Worm (Caenorhabditis elegans): Measurements from ENCODE around the gene klp-7.
A peak's percentile ranks its signal among the peaks of the same experiment; 100 is the strongest.

klp-7 gene

ce11 chrIII:10816045-10816444, 10.3 kb downstream of the klp-7 start:
- peak in 1 of 2 experiments; percentile 42 for TF ChIP-seq daf-16 (GFP tag; optimal IDR thresholded peaks at IDR 0.05)
- TF ChIP-seq daf-16 (tag; optimal IDR thresholded peaks at IDR 0.05): no peak
- no peak for TF ChIP-seq spr-3 (GFP tag; optimal IDR thresholded peaks at IDR 0.05)
- peak; percentile 63 for TF ChIP-seq nhr-11 (tag; optimal IDR thresholded peaks at IDR 0.05)
- TF ChIP-seq aha-1 (tag): peak; percentile 24

DNA sequence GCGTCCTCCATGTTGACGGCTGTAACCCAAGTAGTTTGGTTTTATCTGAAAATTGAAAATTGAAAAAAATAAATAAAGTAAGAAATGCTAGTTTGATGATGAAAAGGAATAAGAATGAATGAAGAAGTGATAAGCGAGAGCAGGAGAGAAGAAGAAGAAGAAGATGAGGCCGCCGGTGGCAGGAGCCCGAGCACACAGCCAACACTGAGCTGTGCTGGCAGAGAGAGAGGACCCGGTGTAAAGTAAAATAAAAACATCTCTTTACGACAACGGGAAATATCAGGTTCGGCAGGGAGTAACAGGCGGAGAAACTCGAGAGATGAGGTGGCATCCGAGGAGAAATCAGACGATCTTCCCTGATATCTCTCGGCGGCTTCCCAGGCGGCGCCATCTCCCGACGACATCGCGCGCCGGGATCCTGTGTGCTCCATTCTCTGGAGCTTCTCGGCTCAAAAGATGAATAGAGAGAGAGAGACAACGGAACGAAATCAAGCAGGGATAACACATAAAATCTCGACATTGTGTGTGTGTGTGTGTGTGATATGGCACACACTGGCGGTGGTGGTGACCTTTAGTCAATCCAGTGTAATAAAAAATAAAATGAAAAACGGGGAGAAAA, 11.2 kb downstream of the klp-7 start, which contains the start of gene sca-1:
Gene sca-1, minus strand, starts transcription at position 51 of the 619 bp plus-strand sequence.
- 0 out of 2 replicates have a peak, but pooled peaks have one; percentile 7 for TF ChIP-seq dmd-9 (GFP tag; IDR thresholded peaks at IDR 0.05)
- TF ChIP-seq madf-5 (GFP tag; IDR thresholded peaks at IDR 0.05): 0 out of 4 replicates have a peak, but pooled peaks of 1 of the 2 experiments have one; percentile 61
- no peak for TF ChIP-seq F37D6.2 (tag; optimal IDR thresholded peaks at IDR 0.05)
- TF ChIP-seq hlh-11 (tag; optimal IDR thresholded peaks at IDR 0.05): peak; percentile 48
- TF ChIP-seq F26F4.8 (GFP tag; conservative IDR thresholded peaks at IDR 0.05): no peak
- no peak for TF ChIP-seq ceh-20 (GFP tag; IDR thresholded peaks at IDR 0.05)
- TF ChIP-seq F44E2.7 (GFP tag; IDR thresholded peaks at IDR 0.05): no peak
- 0 out of 2 replicates have a peak, but pooled peaks have one; percentile 9 for TF ChIP-seq D1046.2 (GFP tag; IDR thresholded peaks at IDR 0.05)
- TF ChIP-seq saeg-2 (GFP tag; IDR thresholded peaks at IDR 0.05): no peak
- TF ChIP-seq T26A8.4 (GFP tag; IDR thresholded peaks at IDR 0.05): 0 out of 2 replicates have a peak, but pooled peaks have one; percentile 13
- no peak for TF ChIP-seq Y48G9A.11 (GFP tag; IDR thresholded peaks at IDR 0.05)
- no peak for TF ChIP-seq tra-1 (GFP tag; IDR thresholded peaks at IDR 0.05)
- TF ChIP-seq daf-16 (GFP tag; optimal IDR thresholded peaks at IDR 0.05): peak in 1 of 2 experiments; percentile 20
- TF ChIP-seq daf-16 (tag; optimal IDR thresholded peaks at IDR 0.05): no peak
- no peak for TF ChIP-seq attf-4 (tag; optimal IDR thresholded peaks at IDR 0.05)
- TF ChIP-seq spr-3 (GFP tag; optimal IDR thresholded peaks at IDR 0.05): no peak
- TF ChIP-seq gei-8 (GFP tag; optimal IDR thresholded peaks at IDR 0.05): no peak
- no peak for TF ChIP-seq lir-3 (tag; optimal IDR thresholded peaks at IDR 0.05)
- TF ChIP-seq egl-43 (GFP tag; IDR thresholded peaks at IDR 0.05): peak; percentile 33; the same call in 1 of the 2 replicates
- peak; percentile 89 for TF ChIP-seq set-16 (GFP tag; IDR thresholded peaks at IDR 0.05)
- peak; percentile 75 for TF ChIP-seq aha-1 (tag)
- TF ChIP-seq ztf-11 (tag; optimal IDR thresholded peaks at IDR 0.05): no peak

ce11 chrIII:10818364-10818763, 12.6 kb downstream of the klp-7 start:
- TF ChIP-seq zip-11 (GFP tag; IDR thresholded peaks at IDR 0.05): no peak
- peak; percentile 41 for TF ChIP-seq nhr-102 (tag; optimal IDR thresholded peaks at IDR 0.05)
- TF ChIP-seq dmd-6 (GFP tag; IDR thresholded peaks at IDR 0.05): peak; percentile 39; the same call in 1 of the 2 replicates
- TF ChIP-seq T26A8.4 (GFP tag; IDR thresholded peaks at IDR 0.05): no peak
- peak; percentile 91 for TF ChIP-seq nhr-28 (tag; optimal IDR thresholded peaks at IDR 0.05)
- peak; percentile 59 for TF ChIP-seq mxl-3 (GFP tag; optimal IDR thresholded peaks at IDR 0.05)
- no peak for TF ChIP-seq cey-2 (tag; optimal IDR thresholded peaks at IDR 0.05; ENCODE audit: borderline replicate concordance, insufficient read depth)
- peak; percentile 61 for TF ChIP-seq lin-38 (GFP tag; IDR thresholded peaks at IDR 0.05)
- TF ChIP-seq nhr-111 (GFP tag; optimal IDR thresholded peaks at IDR 0.05): no peak
- peak; percentile 49 for TF ChIP-seq nhr-77 (tag; optimal IDR thresholded peaks at IDR 0.05)
- peak; percentile 10 for TF ChIP-seq pqm-1 (tag; optimal IDR thresholded peaks at IDR 0.05)
- TF ChIP-seq zip-2 (tag; optimal IDR thresholded peaks at IDR 0.05): no peak
- TF ChIP-seq mep-1 (tag; optimal IDR thresholded peaks at IDR 0.05): peak; percentile 86
- no peak for TF ChIP-seq nhr-76 (tag; optimal IDR thresholded peaks at IDR 0.05)
- TF ChIP-seq F26F4.8 (GFP tag; conservative IDR thresholded peaks at IDR 0.05): no peak
- TF ChIP-seq lin-13 (GFP tag; optimal IDR thresholded peaks at IDR 0.05): peak; percentile 76
- 0 out of 2 replicates have a peak, but pooled peaks have one; percentile 43 for TF ChIP-seq egl-43 (GFP tag; IDR thresholded peaks at IDR 0.05)
- TF ChIP-seq ama-1 (optimal IDR thresholded peaks at IDR 0.05): no peak
- peak; percentile 60 for TF ChIP-seq dpl-1 (GFP tag; optimal IDR thresholded peaks at IDR 0.05)
- TF ChIP-seq nhr-237 (tag; optimal IDR thresholded peaks at IDR 0.05): peak; percentile 14
- no peak for TF ChIP-seq R02D3.7 (tag; optimal IDR thresholded peaks at IDR 0.05)
- TF ChIP-seq ztf-7 (tag; optimal IDR thresholded peaks at IDR 0.05): no peak
- TF ChIP-seq T20F7.1 (GFP tag; optimal IDR thresholded peaks at IDR 0.05): peak; percentile 48
- TF ChIP-seq dve-1 (tag; optimal IDR thresholded peaks at IDR 0.05; ENCODE audit: insufficient read depth): peak; percentile 77
- TF ChIP-seq gei-8 (GFP tag; optimal IDR thresholded peaks at IDR 0.05): no peak
- peak; percentile 43; the same call in 1 of the 2 replicates for TF ChIP-seq mdt-29 (GFP tag; IDR thresholded peaks at IDR 0.05)
- TF ChIP-seq unc-130 (GFP tag; optimal IDR thresholded peaks at IDR 0.05): no peak
- peak; percentile 31; the same call in 1 of the 2 replicates for TF ChIP-seq arid-1 (GFP tag; conservative IDR thresholded peaks at IDR 0.05)
- TF ChIP-seq daf-8 (GFP tag; IDR thresholded peaks at IDR 0.05): no peak
